Fruit fly (Drosophila melanogaster): ENCODE measurements around the gene Spag1.
A peak's percentile ranks its signal among the peaks of the same experiment; 100 is the strongest.

Spag1 gene

DNA sequence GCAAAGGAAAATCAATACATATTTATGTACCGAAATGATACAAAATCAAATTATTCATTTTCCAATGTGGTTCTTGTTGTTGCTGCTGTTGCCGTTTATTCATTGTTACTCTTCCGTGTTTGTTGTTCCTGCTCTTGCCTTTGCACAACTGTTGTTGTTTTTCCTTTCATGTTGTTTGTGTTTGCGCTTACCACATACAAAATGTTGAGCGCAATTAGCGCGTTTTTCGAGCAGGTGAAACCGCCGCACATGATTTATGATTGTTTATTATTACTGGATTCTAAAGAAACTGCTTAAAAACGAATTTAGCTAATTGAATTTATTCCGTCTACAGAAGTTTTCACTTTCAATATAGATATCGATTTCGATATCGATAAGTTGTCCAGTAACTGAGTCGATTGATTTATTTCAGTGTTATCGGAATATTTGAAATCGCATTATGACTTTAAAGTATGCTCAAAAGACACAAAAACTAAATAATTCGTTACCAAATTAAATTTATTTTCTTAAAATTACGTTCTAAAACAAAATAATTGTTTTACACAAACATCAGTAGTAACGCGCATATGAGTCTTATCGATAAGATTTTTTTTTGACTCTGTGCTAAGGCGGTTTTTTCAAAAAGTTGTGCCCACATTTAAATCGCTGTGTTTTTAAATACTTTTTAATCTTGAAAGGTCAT is 17.0 kb downstream of the Spag1 start, which contains the start of gene Tsp97E:
Gene Tsp97E, minus strand, starts transcription at position 366 of the 682 bp plus-strand sequence.
- TF ChIP-seq CG12299 (tag; optimal IDR thresholded peaks at IDR 0.05) (no peak), her (GFP tag; optimal IDR thresholded peaks at IDR 0.05) (peak; percentile 98), gsb-n (tag; optimal IDR thresholded peaks at IDR 0.05) (peak; percentile 15), CG18262 (tag; optimal IDR thresholded peaks at IDR 0.05) (peak; percentile 39), CG4404 (GFP tag; IDR thresholded peaks at IDR 0.05) (no peak), Usf (GFP tag; optimal IDR thresholded peaks at IDR 0.05) (no peak), Sox100B (GFP tag; optimal IDR thresholded peaks at IDR 0.05) (peak; percentile 23), CG11560 (tag; IDR thresholded peaks at IDR 0.05) (no peak), CG13123 (GFP tag; optimal IDR thresholded peaks at IDR 0.05) (no peak), sqz (GFP tag; optimal IDR thresholded peaks at IDR 0.05) (peak; percentile 92), knrl (GFP tag; IDR thresholded peaks at IDR 0.05; ENCODE audit: partially characterized antibody) (peak; percentile 61), gfzf (GFP tag; optimal IDR thresholded peaks at IDR 0.05) (peak; percentile 58), CG18011 (GFP tag; optimal IDR thresholded peaks at IDR 0.05) (no peak), pzg (GFP tag; optimal IDR thresholded peaks at IDR 0.05) (peak; percentile 59), Doc3 (GFP tag; IDR thresholded peaks at IDR 0.05; ENCODE audit: partially characterized antibody) (peak; percentile 78), fu2 (GFP tag; optimal IDR thresholded peaks at IDR 0.05) (no peak), CG12391 (tag; optimal IDR thresholded peaks at IDR 0.05) (peak; percentile 12), luna (GFP tag; optimal IDR thresholded peaks at IDR 0.05) (no peak), CG12659 (GFP tag; optimal IDR thresholded peaks at IDR 0.05) (peak; percentile 40), sens (GFP tag) (peak; percentile 67), scrt (GFP tag; optimal IDR thresholded peaks at IDR 0.05) (no peak), CG8290 (GFP tag; optimal IDR thresholded peaks at IDR 0.05) (no peak), CG8290 (tag; optimal IDR thresholded peaks at IDR 0.05) (peak in 1 of 2 experiments; percentile 5), al (GFP tag; IDR thresholded peaks at IDR 0.05) (no peak), grau (tag; optimal IDR thresholded peaks at IDR 0.05) (peak; percentile 16), bigmax (GFP tag; optimal IDR thresholded peaks at IDR 0.05) (no peak), hbn (GFP tag; IDR thresholded peaks at IDR 0.05; ENCODE audit: partially characterized antibody) (peak; percentile 53; the same call in 1 of the 2 replicates), Hr39 (optimal IDR thresholded peaks at IDR 0.05) (no peak), lbe (GFP tag; optimal IDR thresholded peaks at IDR 0.05) (no peak), salm (tag; optimal IDR thresholded peaks at IDR 0.05) (no peak), nmo (GFP tag; optimal IDR thresholded peaks at IDR 0.05) (peak; percentile 45), CG10979 (tag; optimal IDR thresholded peaks at IDR 0.05) (no peak), dmrt99B (tag; optimal IDR thresholded peaks at IDR 0.05) (no peak), CG6791 (GFP tag; IDR thresholded peaks at IDR 0.05; ENCODE audit: partially characterized antibody) (peak; percentile 77), fd64A (GFP tag; optimal IDR thresholded peaks at IDR 0.05) (no peak), CG33557 (GFP tag; optimal IDR thresholded peaks at IDR 0.05) (peak; percentile 68), Blimp-1 (GFP tag; optimal IDR thresholded peaks at IDR 0.05) (peak; percentile 100), CG15011 (GFP tag; optimal IDR thresholded peaks at IDR 0.05) (no peak), CG30020 (tag; optimal IDR thresholded peaks at IDR 0.05) (peak; percentile 22), CTCF (GFP tag; optimal IDR thresholded peaks at IDR 0.05) (no peak), CG6689 (GFP tag; IDR thresholded peaks at IDR 0.05) (no peak), CG2116 (GFP tag; optimal IDR thresholded peaks at IDR 0.05) (peak; percentile 99), CG18476 (GFP tag; optimal IDR thresholded peaks at IDR 0.05) (no peak), CG7963 (GFP tag; IDR thresholded peaks at IDR 0.05; ENCODE audit: partially characterized antibody) (peak; percentile 80; the same call in 2 of the 3 replicates), Six4 (GFP tag; optimal IDR thresholded peaks at IDR 0.05) (no peak), hb (GFP tag; IDR thresholded peaks at IDR 0.05; ENCODE audit: partially characterized antibody) (peak; percentile 80), CG2712 (tag; optimal IDR thresholded peaks at IDR 0.05) (peak; percentile 49), tll (GFP tag; optimal IDR thresholded peaks at IDR 0.05) (peak in 1 of 2 experiments; percentile 6), row (GFP tag; IDR thresholded peaks at IDR 0.05) (no peak), unpg (GFP tag; optimal IDR thresholded peaks at IDR 0.05) (no peak)
